Worm (Caenorhabditis elegans) whole organism, midembryonic: ENCODE data around the gene clhm-1.

Source experiments
- T22C8.4 ChIP-seq: fragments of 200-800 bp; sonication (Bioruptor generic); IDR thresholded peaks from 2 replicates; pipeline ENCODE4 v1.3.6; 2022; ENCODE audit warnings: missing genetic modification characterization, missing compliant biosample characterization
- cog-1 ChIP-seq: sonication (generic microtip); optimal IDR thresholded peaks from 2 replicates; lab custom pipeline; 2016; ENCODE audit warnings: missing genetic modification characterization, missing compliant biosample characterization
- flt-1 ChIP-seq: fragments of 200-800 bp; sonication (Bioruptor generic); IDR thresholded peaks from 2 replicates; pipeline ENCODE4 v1.3.6; 2022; ENCODE audit warnings: missing genetic modification characterization, missing compliant biosample characterization
- klf-2 ChIP-seq: fragments of 200-800 bp; sonication (Bioruptor generic); conservative IDR thresholded peaks from 2 replicates; pipeline ENCODE4 v1.3.6; 2022; ENCODE audit warnings: missing genetic modification reagents, missing genetic modification characterization, missing compliant biosample characterization
- med-1 ChIP-seq: sonication (generic microtip); optimal IDR thresholded peaks from 2 replicates; lab custom pipeline; 2017; ENCODE audit warnings: missing genetic modification characterization, mild to moderate bottlenecking, missing compliant biosample characterization, antibody characterized with exemption, missing genetic modification reagents; ENCODE audit not compliant: insufficient read depth
- ref-1 ChIP-seq: fragments of 200-800 bp; sonication (Bioruptor generic); conservative IDR thresholded peaks from 2 replicates; pipeline ENCODE4 v1.3.6; 2022; ENCODE audit warnings: missing genetic modification reagents, missing genetic modification characterization, missing compliant biosample characterization
- tab-1 ChIP-seq: fragments of 200-800 bp; sonication (Bioruptor generic); IDR thresholded peaks from 2 replicates; pipeline ENCODE4 v1.3.6; 2022; ENCODE audit warnings: missing genetic modification characterization, missing compliant biosample characterization
- ztf-23 ChIP-seq: fragments of 200-800 bp; sonication (Bioruptor generic); IDR thresholded peaks from 2 replicates; pipeline ENCODE4 v1.3.6; 2022; ENCODE audit warnings: missing genetic modification reagents, missing genetic modification characterization, missing compliant biosample characterization
- ztf-29 ChIP-seq: fragments of 200-800 bp; sonication (Bioruptor generic); IDR thresholded peaks from 2 replicates; pipeline ENCODE4 v1.3.6; 2022; ENCODE audit warnings: missing genetic modification reagents, missing genetic modification characterization, missing compliant biosample characterization

- no peak for TF ChIP-seq tab-1
- TF ChIP-seq T22C8.4 (GFP tag; lab: Robert Waterston, UW): no peak
- TF ChIP-seq ztf-23 (GFP tag; lab: Robert Waterston, UW): no peak
- TF ChIP-seq ref-1 (GFP tag; lab: Robert Waterston, UW): no peak
- TF ChIP-seq flt-1: no peak
- TF ChIP-seq ztf-29 (GFP tag; lab: Robert Waterston, UW): no peak
- no peak for TF ChIP-seq cog-1
- no peak for TF ChIP-seq klf-2 (GFP tag; lab: Robert Waterston, UW)
- TF ChIP-seq med-1: no peak
These were observed 39.1 kb downstream of the clhm-1 start for ce11 chrII:6831531-6832201.
